Fruit fly (Drosophila melanogaster) whole organism, adult: ENCODE results near the gene SCOT.

Experiments
- CG11617 ChIP-seq: fragments of 200-800 bp; sonication (Bioruptor generic); optimal IDR thresholded peaks from 2 replicates; lab custom pipeline; 2017; ENCODE audit warnings: mild to moderate bottlenecking, missing biosample characterization, missing genetic modification reagents, missing genetic modification characterization
- CG12768 ChIP-seq: fragments of 200-800 bp; sonication (Bioruptor generic); optimal IDR thresholded peaks from 2 replicates; lab custom pipeline; 2017; ENCODE audit warnings: missing biosample characterization, missing genetic modification characterization, mild to moderate bottlenecking, moderate library complexity, missing genetic modification reagents
- CG14711 ChIP-seq: fragments of 200-800 bp; sonication (Bioruptor generic); optimal IDR thresholded peaks from 2 replicates; lab custom pipeline; 2018; ENCODE audit warnings: missing biosample characterization, mild to moderate bottlenecking, missing genetic modification characterization, moderate library complexity
- CG1620 ChIP-seq: fragments of 200-800 bp; sonication (Bioruptor generic); optimal IDR thresholded peaks from 2 replicates; lab custom pipeline; 2016; ENCODE audit warnings: missing biosample characterization, missing genetic modification characterization
- CG33017 ChIP-seq: fragments of 200-800 bp; sonication (Bioruptor generic); optimal IDR thresholded peaks from 2 replicates; lab custom pipeline; 2018; ENCODE audit warnings: missing biosample characterization, mild to moderate bottlenecking, missing genetic modification characterization, moderate library complexity
- CG5204 ChIP-seq: fragments of 200-800 bp; sonication (Bioruptor generic); optimal IDR thresholded peaks from 2 replicates; lab custom pipeline; 2016; ENCODE audit warnings: missing biosample characterization, missing genetic modification characterization
- CG7045 ChIP-seq: fragments of 200-800 bp; sonication (Bioruptor generic); optimal IDR thresholded peaks from 2 replicates; lab custom pipeline; 2017; ENCODE audit warnings: missing biosample characterization, mild to moderate bottlenecking, missing genetic modification characterization
- CG7101 ChIP-seq: fragments of 200-800 bp; sonication (Bioruptor generic); optimal IDR thresholded peaks from 2 replicates; lab custom pipeline; 2018; ENCODE audit warnings: missing biosample characterization, mild to moderate bottlenecking, missing genetic modification characterization, moderate library complexity
- Clk ChIP-seq: fragments of 200-800 bp; sonication (Bioruptor generic); optimal IDR thresholded peaks from 2 replicates; lab custom pipeline; 2017; ENCODE audit warnings: missing biosample characterization, missing genetic modification characterization
- Crg-1 ChIP-seq: fragments of 200-800 bp; sonication (Bioruptor generic); optimal IDR thresholded peaks from 2 replicates; lab custom pipeline; 2016; ENCODE audit warnings: missing biosample characterization, missing genetic modification characterization
- Hr96 ChIP-seq: fragments of 200-800 bp; sonication (Bioruptor generic); optimal IDR thresholded peaks from 2 replicates; lab custom pipeline; 2016; ENCODE audit warnings: missing biosample characterization, missing genetic modification characterization
- Mnt ChIP-seq: fragments of 200-800 bp; sonication (Bioruptor generic); optimal IDR thresholded peaks from 2 replicates; lab custom pipeline; 2016; ENCODE audit warnings: missing biosample characterization, mild to moderate bottlenecking, missing genetic modification characterization
- bab1 ChIP-seq: fragments of 200-800 bp; sonication (Bioruptor generic); optimal IDR thresholded peaks from 3 replicates; lab custom pipeline; 2019; ENCODE audit warnings: missing biosample characterization, mild to moderate bottlenecking, missing genetic modification characterization, moderate library complexity
- cic ChIP-seq: fragments of 200-800 bp; sonication (Bioruptor generic); optimal IDR thresholded peaks from 2 replicates; lab custom pipeline; 2017; ENCODE audit warnings: missing biosample characterization, mild to moderate bottlenecking, missing genetic modification characterization, moderate library complexity
- cnc ChIP-seq, 2 experiments: fragments of >200 bp; optimal IDR thresholded peaks; 2 replicates each; lab custom pipeline; 2017
- kay ChIP-seq: fragments of 200-800 bp; sonication (Bioruptor generic); peaks from one replicate; lab custom pipeline; 2016; ENCODE audit warnings: missing biosample characterization, missing genetic modification characterization, borderline replicate concordance
- ovo ChIP-seq: fragments of 200-800 bp; sonication (Bioruptor generic); optimal IDR thresholded peaks from 2 replicates; lab custom pipeline; 2016; ENCODE audit warnings: missing biosample characterization, missing genetic modification characterization
- pad ChIP-seq: fragments of 200-800 bp; sonication (Bioruptor generic); optimal IDR thresholded peaks from 3 replicates; lab custom pipeline; 2017; ENCODE audit warnings: missing biosample characterization, missing genetic modification characterization, mild to moderate bottlenecking, moderate library complexity, missing genetic modification reagents
- tj ChIP-seq: fragments of 200-800 bp; sonication (Bioruptor generic); optimal IDR thresholded peaks from 3 replicates; lab custom pipeline; 2017; ENCODE audit warnings: missing biosample characterization, mild to moderate bottlenecking, missing genetic modification characterization, moderate library complexity
- toe ChIP-seq: fragments of 200-800 bp; sonication (Bioruptor generic); optimal IDR thresholded peaks from 2 replicates; lab custom pipeline; 2016; ENCODE audit warnings: missing biosample characterization, missing genetic modification characterization

SCOT gene

DNA sequence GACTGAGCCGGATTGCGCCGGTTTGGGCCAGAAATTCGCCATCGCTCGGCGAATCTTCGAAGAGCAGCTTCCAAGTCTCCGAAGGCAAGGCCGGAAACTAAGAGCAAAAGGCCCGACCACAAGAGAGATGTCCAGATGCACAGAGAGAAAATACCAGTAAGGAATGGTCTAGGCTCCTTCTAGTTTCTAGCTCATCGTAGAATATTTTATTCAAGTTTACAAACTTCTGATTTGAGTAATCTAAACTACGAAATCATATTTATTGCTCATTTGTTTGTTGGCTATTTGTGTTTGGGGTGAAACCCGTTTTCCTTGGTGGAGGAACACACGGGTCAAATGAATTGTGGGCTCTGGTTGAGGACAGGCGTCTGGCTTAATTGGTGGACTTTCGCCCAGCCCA, 25.5 kb upstream of the SCOT start:
- TF ChIP-seq toe (GFP tag; lab: Kevin White, UChicago) (no peak), CG7101 (no peak), CG33017 (tag; lab: Kevin White, UChicago) (no peak), CG14711 (no peak), cic (GFP tag; lab: Kevin White, UChicago) (no peak), CG7045 (no peak)

DNA sequence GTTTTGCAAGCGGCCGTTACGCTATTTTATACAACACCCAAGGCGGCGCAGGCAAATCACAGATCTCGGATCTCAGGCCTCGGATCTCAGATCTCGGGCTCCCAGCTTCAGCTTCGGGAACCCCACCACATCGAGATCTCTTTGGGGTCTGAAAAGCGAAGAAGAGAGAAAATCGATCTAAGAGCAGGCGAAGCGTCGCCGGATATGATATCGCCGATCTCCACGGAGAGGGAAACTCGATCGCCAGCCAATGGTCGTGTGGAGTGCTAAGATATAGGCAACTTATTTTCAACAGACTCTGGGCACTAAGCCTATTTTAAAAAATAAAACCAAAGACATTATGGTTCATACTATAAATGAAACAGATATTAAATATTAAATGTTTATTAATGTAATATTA, 24.2 kb upstream of the SCOT start, which contains the start of the genes CG46523 and CG5687:
CG46523 (minus strand) TSS at position 337 of the 400 bp plus-strand sequence.
CG5687 (minus strand) TSS at position 337 of the 400 bp plus-strand sequence.
- TF ChIP-seq CG7101 (no peak), CG5204 (GFP tag; lab: Kevin White, UChicago) (no peak), Crg-1 (no peak), bab1 (GFP tag; lab: Kevin White, UChicago) (no peak), tj (no peak), CG1620 (GFP tag; lab: Kevin White, UChicago) (no peak), pad (GFP tag; lab: Kevin White, UChicago) (no peak), Clk (GFP tag; lab: Kevin White, UChicago) (no peak), CG33017 (tag; lab: Kevin White, UChicago) (no peak), ovo (GFP tag; lab: Kevin White, UChicago) (no peak), cic (GFP tag; lab: Kevin White, UChicago) (no peak), CG7045 (no peak), toe (GFP tag; lab: Kevin White, UChicago) (no peak), Mnt (GFP tag; lab: Kevin White, UChicago) (no peak), CG14711 (no peak), kay (GFP tag; lab: Kevin White, UChicago) (no peak), CG12768 (no peak), cnc (optimal IDR thresholded peaks at IDR 0.05; lab: Kevin White, UChicago) (no peak), CG11617 (GFP tag; lab: Kevin White, UChicago) (no peak)

DNA sequence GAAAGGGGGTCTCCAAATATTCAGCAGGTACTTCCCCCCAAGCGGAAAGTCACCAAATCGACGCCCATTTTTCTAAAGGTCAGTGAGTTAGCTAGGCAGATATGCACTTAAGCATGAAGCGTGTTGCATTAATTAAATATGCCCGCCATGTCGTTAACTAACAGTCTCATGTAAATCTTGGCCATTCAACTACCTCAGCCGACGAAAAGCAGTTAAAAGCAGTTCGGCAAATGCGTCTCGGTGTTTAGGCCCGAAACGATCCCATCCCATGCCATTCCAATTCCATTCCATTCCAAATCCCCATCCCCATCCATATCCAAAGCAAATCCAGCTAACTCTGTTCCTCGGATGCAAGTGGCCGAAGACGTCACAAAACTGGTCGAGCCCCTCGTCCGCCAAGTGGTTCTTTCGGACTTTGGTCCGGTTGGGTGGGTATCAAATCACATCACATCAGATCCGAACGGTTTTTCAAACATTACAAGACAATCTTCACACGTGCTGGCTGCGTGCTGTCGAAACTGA, 22.9 kb upstream of the SCOT start:
- TF ChIP-seq Clk (GFP tag; lab: Kevin White, UChicago) = no peak
- TF ChIP-seq CG12768 = no peak
- TF ChIP-seq CG1620 (GFP tag; lab: Kevin White, UChicago) = no peak
- TF ChIP-seq bab1 (GFP tag; lab: Kevin White, UChicago) = no peak
- no peak for TF ChIP-seq ovo (GFP tag; lab: Kevin White, UChicago)
- TF ChIP-seq kay (GFP tag; lab: Kevin White, UChicago) = no peak
- no peak for TF ChIP-seq CG7101
- TF ChIP-seq tj = no peak
- TF ChIP-seq toe (GFP tag; lab: Kevin White, UChicago) = no peak
- no peak for TF ChIP-seq pad (GFP tag; lab: Kevin White, UChicago)
- TF ChIP-seq CG7045 = no peak
- no peak for TF ChIP-seq Mnt (GFP tag; lab: Kevin White, UChicago)
- TF ChIP-seq Hr96 = no peak
- no peak for TF ChIP-seq CG5204 (GFP tag; lab: Kevin White, UChicago)

DNA sequence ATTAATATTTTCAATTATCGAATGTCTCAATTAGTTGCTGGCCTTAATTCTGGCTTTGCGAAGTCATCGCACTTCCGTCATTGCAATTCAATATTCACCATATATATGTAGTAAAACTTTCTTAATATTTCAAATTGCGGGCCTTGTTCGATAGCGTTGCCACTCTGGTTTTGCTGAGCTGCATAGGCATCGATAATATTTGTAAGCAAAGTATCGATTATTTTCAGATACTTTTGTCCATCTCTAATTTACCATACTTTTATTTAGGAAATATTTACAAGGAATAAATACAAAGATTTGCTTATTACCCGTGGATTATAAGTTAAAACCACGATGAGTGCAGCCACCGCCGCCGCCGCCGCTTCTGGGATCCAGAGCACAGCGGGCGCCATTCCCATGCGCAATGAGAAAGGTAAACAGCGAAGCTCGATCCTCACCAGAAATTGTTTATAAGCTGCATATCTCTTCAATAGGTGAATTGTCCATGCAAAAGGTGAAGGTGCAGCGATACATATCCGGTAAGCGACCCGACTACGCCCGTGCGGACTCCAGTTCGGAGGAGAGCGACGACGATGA, 22.0 kb upstream of the SCOT start, which contains the start of gene Mfap1:
Mfap1 (plus strand) TSS at position 226 of the 576 bp plus-strand sequence.
- TF ChIP-seq Clk (GFP tag; lab: Kevin White, UChicago) (no peak), pad (GFP tag; lab: Kevin White, UChicago) (no peak), CG14711 (peak; percentile 6), cic (GFP tag; lab: Kevin White, UChicago) (no peak), CG11617 (GFP tag; lab: Kevin White, UChicago) (no peak), CG12768 (no peak), bab1 (GFP tag; lab: Kevin White, UChicago) (peak; percentile 53), CG7045 (no peak), ovo (GFP tag; lab: Kevin White, UChicago) (no peak), Crg-1 (no peak), CG5204 (GFP tag; lab: Kevin White, UChicago) (no peak), Mnt (GFP tag; lab: Kevin White, UChicago) (peak; percentile 0), cnc (optimal IDR thresholded peaks at IDR 0.05; lab: Kevin White, UChicago) (no peak), kay (GFP tag; lab: Kevin White, UChicago) (no peak), CG7101 (no peak), toe (GFP tag; lab: Kevin White, UChicago) (peak; percentile 9), CG33017 (tag; lab: Kevin White, UChicago) (no peak), Hr96 (no peak), CG1620 (GFP tag; lab: Kevin White, UChicago) (no peak), tj (no peak)

DNA sequence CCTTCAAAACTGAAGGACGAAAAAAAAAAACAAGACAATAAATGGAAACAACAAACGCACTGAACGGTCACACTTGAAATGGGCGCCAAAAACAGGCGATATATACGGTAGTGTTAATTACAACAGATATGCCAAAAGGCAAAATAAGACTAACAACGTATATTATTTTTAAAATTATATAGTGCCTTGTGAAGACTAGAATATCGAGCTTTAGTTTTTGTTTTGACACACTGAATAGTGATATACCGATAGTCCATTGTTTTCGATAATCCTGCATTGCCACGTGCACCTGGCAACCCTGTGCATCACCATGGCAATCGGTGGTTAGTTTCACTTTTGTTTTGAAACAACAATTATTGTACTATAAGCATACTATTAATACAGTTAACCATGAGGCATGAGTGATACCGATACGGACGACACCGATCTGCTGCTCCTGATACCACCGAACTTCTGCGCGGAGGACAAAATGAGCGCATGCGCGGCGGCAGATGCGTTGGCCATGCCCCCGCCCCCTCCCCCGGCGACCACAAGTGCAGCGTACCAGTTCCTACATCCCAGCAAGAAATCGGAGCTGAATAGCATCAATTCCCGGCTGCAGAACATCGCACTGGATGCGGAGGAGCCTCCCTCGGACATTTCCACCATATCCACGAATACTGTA, 15.3 kb upstream of the SCOT start, which contains the start of the genes mu2 and Cnb:
mu2 (minus strand) TSS at position 13 of the 664 bp plus-strand sequence.
Cnb (plus strand) TSS at position 103 of the 664 bp plus-strand sequence.
- TF ChIP-seq cic (GFP tag; lab: Kevin White, UChicago) (no peak), CG11617 (GFP tag; lab: Kevin White, UChicago) (peak; percentile 16), toe (GFP tag; lab: Kevin White, UChicago) (peak; percentile 71), bab1 (GFP tag; lab: Kevin White, UChicago) (peak; percentile 32), CG5204 (GFP tag; lab: Kevin White, UChicago) (peak; percentile 54), Mnt (GFP tag; lab: Kevin White, UChicago) (peak; percentile 37), Hr96 (peak; percentile 57), CG12768 (peak; percentile 47), cnc (optimal IDR thresholded peaks at IDR 0.05; lab: Kevin White, UChicago) (no peak), tj (no peak), Clk (GFP tag; lab: Kevin White, UChicago) (no peak), CG14711 (peak; percentile 94), CG1620 (GFP tag; lab: Kevin White, UChicago) (peak; percentile 9), kay (GFP tag; lab: Kevin White, UChicago) (no peak), Crg-1 (no peak), pad (GFP tag; lab: Kevin White, UChicago) (no peak), CG33017 (tag; lab: Kevin White, UChicago) (no peak), CG7045 (peak; percentile 25), CG7101 (peak; percentile 2), ovo (GFP tag; lab: Kevin White, UChicago) (no peak)
